Worm (Caenorhabditis elegans) whole organism, young adult: Measurements from ENCODE around the gene srh-234.

Experiments
- let-607 ChIP-seq, 2 experiments: fragments of 200-800 bp in 1 of 2; sonication (Bioruptor generic) in 1 of 2; sonication (generic microtip) in 1 of 2; optimal IDR thresholded peaks; 2 replicates each; lab custom pipeline; 2016 to 2018; ENCODE audit warnings: mild to moderate bottlenecking in 2 of 2, missing compliant biosample characterization in 2 of 2, missing genetic modification characterization in 2 of 2, moderate library complexity in 2 of 2, missing genotype in 1 of 2
- madf-8 ChIP-seq: fragments of 200-800 bp; sonication (Bioruptor generic); conservative IDR thresholded peaks from 2 replicates; pipeline ENCODE4 v1.3.6; 2022; ENCODE audit warnings: missing genetic modification reagents, missing genetic modification characterization, missing compliant biosample characterization

DNA sequence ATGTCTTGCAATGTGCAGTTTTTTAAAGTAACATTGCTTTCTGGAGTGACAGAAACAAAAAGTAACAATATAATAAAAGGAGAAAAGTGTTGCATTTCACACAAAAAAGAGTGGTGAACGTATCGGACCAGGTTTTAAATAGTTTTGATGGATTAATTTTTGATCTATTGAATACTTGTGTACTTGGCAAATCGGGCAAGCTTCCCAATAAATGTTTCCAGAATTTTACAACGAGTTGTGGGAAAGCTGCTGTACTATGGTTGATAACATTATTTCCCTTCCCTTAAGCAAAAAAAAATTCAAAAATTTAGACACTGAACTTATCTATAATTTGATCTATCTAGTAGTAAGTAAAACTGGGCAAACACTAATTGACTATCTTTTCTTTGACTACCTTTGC, 41.7 kb upstream of the srh-234 start, which contains the start of gene C12D5.10:
- TF ChIP-seq let-607 (tag; optimal IDR thresholded peaks at IDR 0.05; lab: Kevin White, UChicago) (no peak), madf-8 (GFP tag; lab: Robert Waterston, UW) (no peak)
